Worm (Caenorhabditis elegans) whole organism, L1 larva: ENCODE results near the gene F58E6.5.

Experiments
- C04F5.9 ChIP-seq: sonication (generic microtip); optimal IDR thresholded peaks from 2 replicates; lab custom pipeline; 2016; ENCODE audit warnings: missing genetic modification characterization, missing compliant biosample characterization
- C16A3.4 ChIP-seq: fragments of 150-350 bp; optimal IDR thresholded peaks from 2 replicates; lab custom pipeline; 2014; ENCODE audit warnings: missing biosample characterization, missing genetic modification characterization
- C34B4.2 ChIP-seq: sonication (generic microtip); optimal IDR thresholded peaks from 2 replicates; lab custom pipeline; 2017; ENCODE audit warnings: mild to moderate bottlenecking, missing genetic modification characterization, missing compliant biosample characterization
- aha-1 ChIP-seq: fragments of 150-350 bp; optimal IDR thresholded peaks from 2 replicates; lab custom pipeline; 2014; ENCODE audit warnings: missing biosample characterization, missing genetic modification characterization
- ama-1 ChIP-seq: fragments of 150-350 bp; optimal IDR thresholded peaks from 2 replicates; lab custom pipeline; 2014
- ceh-63 ChIP-seq: fragments of 200-800 bp; sonication (Bioruptor generic); optimal IDR thresholded peaks from 2 replicates; lab custom pipeline; 2018; ENCODE audit warnings: mild to moderate bottlenecking, missing genetic modification characterization, missing compliant biosample characterization
- ceh-88 ChIP-seq: fragments of 200-800 bp; sonication (Bioruptor generic); IDR thresholded peaks from 2 replicates; pipeline ENCODE4 v1.3.6; 2022; ENCODE audit warnings: missing genetic modification characterization, missing compliant biosample characterization
- ceh-90 ChIP-seq: sonication (generic microtip); optimal IDR thresholded peaks from 2 replicates; lab custom pipeline; 2016; ENCODE audit warnings: missing genetic modification characterization, missing compliant biosample characterization
- ces-1 ChIP-seq: fragments of 150-350 bp; optimal IDR thresholded peaks from 2 replicates; lab custom pipeline; 2014; ENCODE audit warnings: missing biosample characterization, missing genetic modification reagents, missing genetic modification characterization
- dpl-1 ChIP-seq, 3 experiments: fragments of 150-350 bp in 2 of 3; sonication (generic microtip) in 1 of 3; optimal IDR thresholded peaks; 2 replicates each; lab custom pipeline; 2014 to 2017; ENCODE audit warnings: missing biosample characterization in 3 of 3, missing genetic modification characterization in 3 of 3, missing genetic modification reagents in 3 of 3
- dsc-1 ChIP-seq: sonication (generic microtip); optimal IDR thresholded peaks from 2 replicates; lab custom pipeline; 2016; ENCODE audit warnings: mild to moderate bottlenecking, missing genetic modification characterization, missing compliant biosample characterization
- efl-1 ChIP-seq, 4 experiments: fragments of 150-350 bp; optimal IDR thresholded peaks in 3 of 4; peaks in 1 of 4; 1 replicate in 1 of 4; 2 replicates in 3 of 4; lab custom pipeline; 2014; ENCODE audit warnings: missing biosample characterization in 2 of 4, missing genetic modification characterization in 2 of 4, missing genetic modification reagents in 2 of 4
- efl-3 ChIP-seq: fragments of 200-800 bp; sonication (Bioruptor generic); optimal IDR thresholded peaks from 2 replicates; lab custom pipeline; 2018; ENCODE audit warnings: mild to moderate bottlenecking, missing genetic modification characterization, missing compliant biosample characterization
- egl-13 ChIP-seq: sonication (generic microtip); optimal IDR thresholded peaks from 2 replicates; lab custom pipeline; 2016; ENCODE audit warnings: missing genotype, missing genetic modification reagents, missing genetic modification characterization, missing compliant biosample characterization
- egl-27 ChIP-seq, 2 experiments: fragments of 150-350 bp in 1 of 2; sonication (generic microtip); optimal IDR thresholded peaks; 3 replicates each; lab custom pipeline; 2017 to 2018; ENCODE audit warnings: missing biosample characterization in 2 of 2, missing genetic modification characterization in 2 of 2, missing genetic modification reagents in 2 of 2
- elt-2 ChIP-seq: sonication (generic microtip); optimal IDR thresholded peaks from 2 replicates; lab custom pipeline; 2016; ENCODE audit warnings: missing genetic modification characterization, mild to moderate bottlenecking, inconsistent platforms, missing compliant biosample characterization, missing genetic modification reagents
- elt-3 ChIP-seq, 6 experiments: fragments of 150-350 bp in 1 of 6; sonication (generic microtip); optimal IDR thresholded peaks; 2 replicates each; lab custom pipeline; 2017 to 2018; ENCODE audit warnings: missing biosample characterization in 6 of 6, missing genetic modification characterization in 6 of 6, inconsistent platforms in 1 of 6
- ets-5 ChIP-seq: fragments of 200-800 bp; sonication (Bioruptor generic); IDR thresholded peaks from 2 replicates; pipeline ENCODE4 v1.3.6; 2022; ENCODE audit warnings: missing genetic modification characterization, missing compliant biosample characterization
- fkh-10 ChIP-seq: sonication (generic microtip); optimal IDR thresholded peaks from 2 replicates; lab custom pipeline; 2017; ENCODE audit warnings: missing biosample characterization, missing genetic modification reagents, missing genetic modification characterization
- fkh-8 ChIP-seq: sonication (generic microtip); optimal IDR thresholded peaks from 2 replicates; lab custom pipeline; 2016; ENCODE audit warnings: mild to moderate bottlenecking, missing genetic modification characterization, missing compliant biosample characterization
- fos-1 ChIP-seq: fragments of 150-350 bp; optimal IDR thresholded peaks from 2 replicates; lab custom pipeline; 2014; ENCODE audit warnings: missing biosample characterization, missing genetic modification characterization
- grh-1 ChIP-seq: fragments of 200-800 bp; sonication (Bioruptor generic); IDR thresholded peaks from 2 replicates; pipeline ENCODE4 v1.3.6; 2022; ENCODE audit warnings: missing genetic modification reagents, missing genetic modification characterization, missing compliant biosample characterization
- hlh-4 ChIP-seq: sonication (generic microtip); optimal IDR thresholded peaks from 2 replicates; lab custom pipeline; 2016; ENCODE audit warnings: mild to moderate bottlenecking, missing genetic modification characterization, missing compliant biosample characterization
- hpl-2 ChIP-seq: fragments of 150-350 bp; optimal IDR thresholded peaks from 2 replicates; lab custom pipeline; 2014; ENCODE audit warnings: missing biosample characterization, missing genetic modification reagents, missing genetic modification characterization
- irx-1 ChIP-seq: sonication (generic microtip); optimal IDR thresholded peaks from 2 replicates; lab custom pipeline; 2016; ENCODE audit warnings: missing genetic modification characterization, missing compliant biosample characterization
- isw-1 ChIP-seq: fragments of 200-800 bp; sonication (Bioruptor generic); IDR thresholded peaks from 2 replicates; pipeline ENCODE4 v1.3.6; 2022; ENCODE audit warnings: missing genetic modification characterization, missing compliant biosample characterization
- jun-1 ChIP-seq: fragments of 150-350 bp; optimal IDR thresholded peaks from 2 replicates; lab custom pipeline; 2014; ENCODE audit warnings: missing biosample characterization, missing genetic modification reagents, missing genetic modification characterization
- lin-13 ChIP-seq: fragments of 150-350 bp; optimal IDR thresholded peaks from 2 replicates; lab custom pipeline; 2014; ENCODE audit warnings: missing biosample characterization, missing genetic modification reagents, missing genetic modification characterization
- lin-14 ChIP-seq: fragments of 200-800 bp; sonication (Bioruptor generic); optimal IDR thresholded peaks from 2 replicates; lab custom pipeline; 2018; ENCODE audit warnings: mild to moderate bottlenecking, missing genetic modification characterization, moderate library complexity, missing compliant biosample characterization
- lin-35 ChIP-seq, 2 experiments: fragments of 150-350 bp; optimal IDR thresholded peaks; 2 replicates each; lab custom pipeline; 2014; ENCODE audit warnings: missing biosample characterization in 2 of 2, missing genetic modification characterization in 2 of 2, missing genetic modification reagents in 2 of 2
- lin-39 ChIP-seq: fragments of 150-350 bp; optimal IDR thresholded peaks from 2 replicates; lab custom pipeline; 2014; ENCODE audit warnings: missing biosample characterization, missing genetic modification reagents, missing genetic modification characterization
- lir-3 ChIP-seq: sonication (generic microtip); optimal IDR thresholded peaks from 2 replicates; lab custom pipeline; 2016; ENCODE audit warnings: mild to moderate bottlenecking, missing genetic modification characterization, moderate library complexity, missing compliant biosample characterization; ENCODE audit not compliant: poor library complexity
- lsy-2 ChIP-seq, 2 experiments: fragments of 150-350 bp; optimal IDR thresholded peaks; 2 replicates each; lab custom pipeline; 2014; ENCODE audit warnings: missing biosample characterization in 2 of 2, missing genetic modification characterization in 2 of 2
- mep-1 ChIP-seq: fragments of 150-350 bp; optimal IDR thresholded peaks from 2 replicates; lab custom pipeline; 2014; ENCODE audit warnings: missing biosample characterization, missing genetic modification characterization
- nhr-12 ChIP-seq: sonication (generic microtip); optimal IDR thresholded peaks from 2 replicates; lab custom pipeline; 2017; ENCODE audit warnings: missing biosample characterization, missing genetic modification characterization
- nhr-237 ChIP-seq: fragments of 150-350 bp; optimal IDR thresholded peaks from 2 replicates; lab custom pipeline; 2014; ENCODE audit warnings: missing biosample characterization, missing genetic modification characterization
- nhr-71 ChIP-seq: sonication (generic microtip); optimal IDR thresholded peaks from 2 replicates; lab custom pipeline; 2016; ENCODE audit warnings: mild to moderate bottlenecking, missing genetic modification characterization, moderate library complexity, missing compliant biosample characterization
- nhr-76 ChIP-seq: sonication (generic microtip); optimal IDR thresholded peaks from 2 replicates; lab custom pipeline; 2017; ENCODE audit warnings: missing biosample characterization, missing genetic modification characterization
- nhr-85 ChIP-seq: sonication (generic microtip); peaks from one replicate; lab custom pipeline; 2016; ENCODE audit warnings: missing genetic modification characterization, inconsistent platforms, missing compliant biosample characterization
- pag-3 ChIP-seq: sonication (generic microtip); optimal IDR thresholded peaks from 2 replicates; lab custom pipeline; 2017; ENCODE audit warnings: missing genetic modification characterization, mild to moderate bottlenecking, missing compliant biosample characterization, antibody characterized with exemption, borderline replicate concordance; ENCODE audit not compliant: insufficient read depth
- pax-3 ChIP-seq: fragments of 200-800 bp; sonication (Bioruptor generic); optimal IDR thresholded peaks from 2 replicates; lab custom pipeline; 2018; ENCODE audit warnings: mild to moderate bottlenecking, missing genetic modification characterization, moderate library complexity, missing compliant biosample characterization
- pqm-1 ChIP-seq: sonication (generic microtip); optimal IDR thresholded peaks from 3 replicates; lab custom pipeline; 2017; ENCODE audit warnings: missing biosample characterization, missing genetic modification characterization
- skn-1 ChIP-seq: fragments of 150-350 bp; optimal IDR thresholded peaks from 2 replicates; lab custom pipeline; 2014; ENCODE audit warnings: missing biosample characterization, missing genetic modification characterization
- sox-4 ChIP-seq: sonication (generic microtip); optimal IDR thresholded peaks from 2 replicates; lab custom pipeline; 2016; ENCODE audit warnings: missing genetic modification characterization, missing compliant biosample characterization
- tbx-2 ChIP-seq: sonication (generic microtip); optimal IDR thresholded peaks from 2 replicates; lab custom pipeline; 2016; ENCODE audit warnings: missing genetic modification characterization, missing compliant biosample characterization
- tlp-1 ChIP-seq: fragments of 150-350 bp; optimal IDR thresholded peaks from 2 replicates; lab custom pipeline; 2014; ENCODE audit warnings: missing biosample characterization, missing genetic modification characterization
- unc-62 ChIP-seq: fragments of 150-350 bp; optimal IDR thresholded peaks from 2 replicates; lab custom pipeline; 2014; ENCODE audit warnings: missing biosample characterization, missing genetic modification reagents, missing genetic modification characterization
- unc-86 ChIP-seq: sonication (generic microtip); optimal IDR thresholded peaks from 2 replicates; lab custom pipeline; 2016; ENCODE audit warnings: missing genetic modification characterization, missing compliant biosample characterization
- vab-15 ChIP-seq: sonication (generic microtip); optimal IDR thresholded peaks from 2 replicates; lab custom pipeline; 2017; ENCODE audit warnings: missing genotype, mild to moderate bottlenecking, missing genetic modification characterization, missing compliant biosample characterization
- xbp-1 ChIP-seq: sonication (generic microtip); optimal IDR thresholded peaks from 2 replicates; lab custom pipeline; 2016; ENCODE audit warnings: missing genetic modification characterization, missing compliant biosample characterization
- zag-1 ChIP-seq: fragments of 150-350 bp; optimal IDR thresholded peaks from 2 replicates; lab custom pipeline; 2014; ENCODE audit warnings: missing biosample characterization, missing genetic modification characterization
- ztf-4 ChIP-seq: fragments of 150-350 bp; optimal IDR thresholded peaks from 2 replicates; lab custom pipeline; 2014; ENCODE audit warnings: missing biosample characterization, missing genetic modification characterization

Gene F58E6.5

DNA sequence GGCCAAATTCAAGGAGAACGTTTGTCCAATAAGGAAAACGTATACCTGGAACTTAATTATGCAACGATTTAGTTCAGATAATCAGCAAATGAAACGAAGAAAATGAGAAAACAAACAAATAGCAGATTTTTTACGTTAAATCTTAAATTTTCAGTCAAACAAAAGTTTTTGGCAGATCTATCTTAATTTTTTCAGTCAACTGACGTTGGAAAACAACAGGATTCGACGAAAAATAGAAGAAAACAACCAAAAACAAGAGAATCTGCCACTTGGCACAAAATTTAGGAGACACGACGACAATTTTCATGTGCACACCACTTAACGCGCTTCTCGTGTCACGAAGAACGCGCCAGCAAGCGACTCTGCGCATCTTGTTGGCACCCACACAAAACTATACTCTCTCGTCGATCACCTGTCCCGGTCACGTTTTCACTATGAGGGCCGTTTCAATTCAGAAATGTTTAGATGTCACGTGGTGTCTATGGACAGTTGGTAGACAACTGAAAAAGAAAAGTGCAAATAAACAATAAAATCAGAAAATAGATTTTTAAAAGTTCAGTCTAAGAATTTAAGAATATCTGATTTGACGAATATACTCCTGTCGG is 35.4 kb upstream of the F58E6.5 start, which contains the start of gene ztf-7 (continued):
- TF ChIP-seq egl-27 (tag; optimal IDR thresholded peaks at IDR 0.05; lab: Kevin White, UChicago) (no peak), ces-1 (GFP tag; lab: Kevin White, UChicago) (no peak), lin-14 (GFP tag; lab: Kevin White, UChicago) (peak; percentile 100), tlp-1 (tag; lab: Kevin White, UChicago) (no peak), vab-15 (tag; lab: Kevin White, UChicago) (peak; percentile 77), pax-3 (tag; lab: Kevin White, UChicago) (peak; percentile 96), lin-39 (tag; lab: Kevin White, UChicago) (peak; percentile 96), xbp-1 (peak; percentile 98), nhr-76 (tag; lab: Kevin White, UChicago) (no peak), hlh-4 (tag; lab: Kevin White, UChicago) (no peak), grh-1 (GFP tag; lab: Robert Waterston, UW) (peak; percentile 96), hpl-2 (peak; percentile 86), aha-1 (tag; lab: Kevin White, UChicago) (peak; percentile 83), dpl-1 (GFP tag; optimal IDR thresholded peaks at IDR 0.05; lab: Kevin White, UChicago) (peak; percentile 85 to 89 (median 87)), fkh-8 (tag; lab: Kevin White, UChicago) (peak; percentile 99), pag-3 (tag; lab: Kevin White, UChicago) (peak; percentile 55), lsy-2 (tag; optimal IDR thresholded peaks at IDR 0.05; lab: Kevin White, UChicago) (peak; percentile 95 to 96), unc-86 (tag; lab: Kevin White, UChicago) (peak; percentile 97), ceh-88 (peak; percentile 94), nhr-71 (tag; lab: Kevin White, UChicago) (peak; percentile 100), fos-1 (tag; lab: Kevin White, UChicago) (peak; percentile 82), lin-13 (GFP tag; lab: Kevin White, UChicago) (peak; percentile 97), ceh-90 (tag; lab: Kevin White, UChicago) (no peak), unc-62 (GFP tag; lab: Kevin White, UChicago) (no peak), pqm-1 (tag; lab: Kevin White, UChicago) (no peak), fkh-10 (GFP tag; lab: Kevin White, UChicago) (peak; percentile 71), egl-13 (tag; lab: Kevin White, UChicago) (peak; percentile 95), ztf-4 (peak; percentile 95), sox-4 (tag; lab: Kevin White, UChicago) (peak; percentile 86), ets-5 (GFP tag; lab: Robert Waterston, UW) (no peak), skn-1 (tag; lab: Kevin White, UChicago) (peak; percentile 90), dsc-1 (tag; lab: Kevin White, UChicago) (peak; percentile 95), nhr-237 (peak; percentile 74), isw-1 (GFP tag; lab: Robert Waterston, UW) (peak; percentile 96), elt-3 (tag; optimal IDR thresholded peaks at IDR 0.05; lab: Kevin White, UChicago) (peak in 3 of 6 experiments; percentile 41 to 97 (median 85)), ceh-63 (GFP tag; lab: Kevin White, UChicago) (no peak), efl-3 (GFP tag; lab: Kevin White, UChicago) (peak; percentile 66), ama-1 (lab: Kevin White, UChicago) (peak; percentile 72), C16A3.4 (tag; lab: Kevin White, UChicago) (peak; percentile 97), nhr-85 (peak; percentile 99), jun-1 (tag; lab: Kevin White, UChicago) (peak; percentile 93), nhr-12 (tag; lab: Kevin White, UChicago) (no peak), mep-1 (tag; lab: Kevin White, UChicago) (peak; percentile 99), lir-3 (peak; percentile 86), zag-1 (no peak), irx-1 (tag; lab: Kevin White, UChicago) (peak; percentile 97), lin-35 (GFP tag; optimal IDR thresholded peaks at IDR 0.05; lab: Kevin White, UChicago) (peak; percentile 90 to 94), C34B4.2 (tag; lab: Kevin White, UChicago) (peak; percentile 61), elt-2 (tag; lab: Kevin White, UChicago) (peak; percentile 95), efl-1 (optimal IDR thresholded peaks at IDR 0.05; lab: Kevin White, UChicago) (peak; percentile 91 to 93), efl-1 (GFP tag; optimal IDR thresholded peaks at IDR 0.05 in 1 of 2; lab: Kevin White, UChicago) (peak; percentile 83 to 99), tbx-2 (tag; lab: Kevin White, UChicago) (peak; percentile 99), C04F5.9 (tag; lab: Kevin White, UChicago) (peak; percentile 85)
